Worm (Caenorhabditis elegans): ENCODE results near the gene srd-32.

ce11 chrV:4890781-4891180 lies 25.3 kb downstream of the srd-32 start:
- TF ChIP-seq lin-39 (tag; optimal IDR thresholded peaks at IDR 0.05) (no peak), snpc-4 (tag; optimal IDR thresholded peaks at IDR 0.05) (no peak), aha-1 (tag) (no peak), mdl-1 (tag; optimal IDR thresholded peaks at IDR 0.05) (no peak), ama-1 (optimal IDR thresholded peaks at IDR 0.05) (no peak), jun-1 (tag; optimal IDR thresholded peaks at IDR 0.05) (no peak), mep-1 (tag; optimal IDR thresholded peaks at IDR 0.05) (no peak), madf-5 (GFP tag; IDR thresholded peaks at IDR 0.05) (no peak), sdz-12 (GFP tag; optimal IDR thresholded peaks at IDR 0.05) (no peak), ZK546.5 (tag; optimal IDR thresholded peaks at IDR 0.05) (no peak), T26A8.4 (GFP tag; IDR thresholded peaks at IDR 0.05) (no peak), ceh-82 (tag; optimal IDR thresholded peaks at IDR 0.05) (no peak), nhr-77 (tag; optimal IDR thresholded peaks at IDR 0.05) (no peak)
